Worm (Caenorhabditis elegans) whole organism, late embryonic: ENCODE results near the gene C33D9.10.
A peak's percentile ranks its signal among the peaks of the same experiment; 100 is the strongest.

Experiments
- F13H6.1 ChIP-seq: sonication (generic microtip); optimal IDR thresholded peaks from 2 replicates; lab custom pipeline; 2016; ENCODE audit warnings: missing genetic modification characterization, missing compliant biosample characterization
- K02D7.2 ChIP-seq: sonication (generic microtip); optimal IDR thresholded peaks from 2 replicates; lab custom pipeline; 2017; ENCODE audit warnings: mild to moderate bottlenecking, missing genetic modification characterization, missing compliant biosample characterization
- K09A11.1 ChIP-seq: sonication (generic microtip); optimal IDR thresholded peaks from 2 replicates; lab custom pipeline; 2017; ENCODE audit warnings: antibody characterized with exemption, mild to moderate bottlenecking, missing genetic modification characterization, missing compliant biosample characterization; ENCODE audit not compliant: insufficient read depth
- T23F11.4 ChIP-seq: fragments of 200-800 bp; sonication (Bioruptor generic); optimal IDR thresholded peaks from 2 replicates; lab custom pipeline; 2018; ENCODE audit warnings: mild to moderate bottlenecking, missing genetic modification characterization, missing compliant biosample characterization
- Y22D7AL.16 ChIP-seq: sonication (generic microtip); optimal IDR thresholded peaks from 2 replicates; lab custom pipeline; 2016; ENCODE audit warnings: missing genetic modification characterization, missing compliant biosample characterization
- ahr-1 ChIP-seq: sonication (generic microtip); optimal IDR thresholded peaks from 2 replicates; lab custom pipeline; 2016; ENCODE audit warnings: missing genetic modification characterization, missing compliant biosample characterization
- ama-1 ChIP-seq: fragments of 150-350 bp; optimal IDR thresholded peaks from 2 replicates; lab custom pipeline; 2014
- ceh-14 ChIP-seq: sonication (generic microtip); optimal IDR thresholded peaks from 2 replicates; lab custom pipeline; 2016; ENCODE audit warnings: missing genotype, missing genetic modification characterization, missing compliant biosample characterization
- ceh-18 ChIP-seq: sonication (generic microtip); optimal IDR thresholded peaks from 2 replicates; lab custom pipeline; 2016; ENCODE audit warnings: missing genetic modification characterization, missing compliant biosample characterization
- ceh-19 ChIP-seq: fragments of 200-800 bp; sonication (Bioruptor generic); optimal IDR thresholded peaks from 2 replicates; lab custom pipeline; 2018; ENCODE audit warnings: mild to moderate bottlenecking, missing genetic modification characterization, missing compliant biosample characterization
- ceh-34 ChIP-seq: sonication (generic microtip); optimal IDR thresholded peaks from 2 replicates; lab custom pipeline; 2016; ENCODE audit warnings: mild to moderate bottlenecking, missing genetic modification characterization, missing compliant biosample characterization
- ceh-45 ChIP-seq: fragments of 200-800 bp; sonication (Bioruptor generic); IDR thresholded peaks from 2 replicates; pipeline ENCODE4 v1.3.6; 2022; ENCODE audit warnings: missing genetic modification reagents, missing genetic modification characterization, missing compliant biosample characterization
- ceh-48 ChIP-seq: sonication (generic microtip); optimal IDR thresholded peaks from 2 replicates; lab custom pipeline; 2016; ENCODE audit warnings: missing genetic modification characterization, inconsistent platforms, missing compliant biosample characterization
- ceh-6 ChIP-seq: fragments of 200-800 bp; sonication (Bioruptor generic); optimal IDR thresholded peaks from 2 replicates; lab custom pipeline; 2018; ENCODE audit warnings: mild to moderate bottlenecking, missing genetic modification characterization, missing compliant biosample characterization
- ceh-9 ChIP-seq: sonication (generic microtip); optimal IDR thresholded peaks from 2 replicates; lab custom pipeline; 2016; ENCODE audit warnings: mild to moderate bottlenecking, missing genetic modification characterization, inconsistent platforms, missing compliant biosample characterization
- che-1 ChIP-seq: sonication (generic microtip); optimal IDR thresholded peaks from 2 replicates; lab custom pipeline; 2016; ENCODE audit warnings: mild to moderate bottlenecking, missing genetic modification characterization, missing compliant biosample characterization
- elt-2 ChIP-seq: sonication (generic microtip); optimal IDR thresholded peaks from 2 replicates; lab custom pipeline; 2016; ENCODE audit warnings: missing genetic modification reagents, missing genetic modification characterization, missing compliant biosample characterization
- fax-1 ChIP-seq: sonication (generic microtip); optimal IDR thresholded peaks from 2 replicates; lab custom pipeline; 2016; ENCODE audit warnings: missing genotype, missing genetic modification characterization, missing compliant biosample characterization
- fkh-6 ChIP-seq: sonication (generic microtip); optimal IDR thresholded peaks from 2 replicates; lab custom pipeline; 2016; ENCODE audit warnings: missing genetic modification characterization, missing compliant biosample characterization
- gmeb-2 ChIP-seq: sonication (generic microtip); optimal IDR thresholded peaks from 2 replicates; lab custom pipeline; 2016; ENCODE audit warnings: missing genetic modification characterization, inconsistent platforms, missing compliant biosample characterization
- hlh-13 ChIP-seq: fragments of 200-800 bp; sonication (Bioruptor generic); optimal IDR thresholded peaks from 2 replicates; lab custom pipeline; 2018; ENCODE audit warnings: mild to moderate bottlenecking, missing genetic modification characterization, missing compliant biosample characterization
- hlh-15 ChIP-seq: sonication (generic microtip); optimal IDR thresholded peaks from 2 replicates; lab custom pipeline; 2016; ENCODE audit warnings: missing genetic modification characterization, missing compliant biosample characterization
- lim-6 ChIP-seq: sonication (generic microtip); optimal IDR thresholded peaks from 2 replicates; lab custom pipeline; 2016; ENCODE audit warnings: missing genetic modification characterization, missing compliant biosample characterization
- lin-11 ChIP-seq: fragments of 200-800 bp; sonication (Bioruptor generic); optimal IDR thresholded peaks from 2 replicates; lab custom pipeline; 2018; ENCODE audit warnings: mild to moderate bottlenecking, missing genetic modification characterization, missing compliant biosample characterization
- mec-3 ChIP-seq: sonication (generic microtip); optimal IDR thresholded peaks from 2 replicates; lab custom pipeline; 2016; ENCODE audit warnings: borderline replicate concordance, missing genetic modification characterization, missing compliant biosample characterization
- nhr-232 ChIP-seq: sonication (generic microtip); optimal IDR thresholded peaks from 2 replicates; lab custom pipeline; 2016; ENCODE audit warnings: missing genetic modification characterization, missing compliant biosample characterization
- npax-4 ChIP-seq: sonication (generic microtip); optimal IDR thresholded peaks from 2 replicates; lab custom pipeline; 2016; ENCODE audit warnings: missing genetic modification characterization, missing compliant biosample characterization
- odd-2 ChIP-seq: sonication (generic microtip); optimal IDR thresholded peaks from 2 replicates; lab custom pipeline; 2017; ENCODE audit warnings: antibody characterized with exemption, mild to moderate bottlenecking, missing genetic modification characterization, missing compliant biosample characterization
- pag-3 ChIP-seq: sonication (generic microtip); optimal IDR thresholded peaks from 2 replicates; lab custom pipeline; 2016; ENCODE audit warnings: missing compliant biosample characterization, missing genetic modification characterization, borderline replicate concordance
- pat-9 ChIP-seq: fragments of 200-800 bp; sonication (Bioruptor generic); optimal IDR thresholded peaks from 2 replicates; lab custom pipeline; 2018; ENCODE audit warnings: mild to moderate bottlenecking, missing genetic modification characterization, moderate library complexity, missing compliant biosample characterization
- pqm-1 ChIP-seq: sonication (generic microtip); optimal IDR thresholded peaks from 2 replicates; lab custom pipeline; 2016; ENCODE audit warnings: missing genetic modification characterization, missing compliant biosample characterization
- ref-2 ChIP-seq: sonication (generic microtip); optimal IDR thresholded peaks from 2 replicates; lab custom pipeline; 2016; ENCODE audit warnings: missing genetic modification characterization, missing compliant biosample characterization
- sdc-2 ChIP-seq: sonication (generic microtip); optimal IDR thresholded peaks from 2 replicates; lab custom pipeline; 2016; ENCODE audit warnings: missing genotype, missing genetic modification characterization, missing compliant biosample characterization
- sox-2 ChIP-seq: fragments of 200-800 bp; sonication (Bioruptor generic); IDR thresholded peaks from 2 replicates; pipeline ENCODE4 v1.3.6; 2022; ENCODE audit warnings: missing genetic modification reagents, missing genetic modification characterization, missing compliant biosample characterization
- syd-9 ChIP-seq: sonication (generic microtip); optimal IDR thresholded peaks from 2 replicates; lab custom pipeline; 2016; ENCODE audit warnings: mild to moderate bottlenecking, missing genetic modification characterization, moderate library complexity, missing compliant biosample characterization
- unc-42 ChIP-seq: sonication (generic microtip); optimal IDR thresholded peaks from 2 replicates; lab custom pipeline; 2016; ENCODE audit warnings: missing genotype, missing genetic modification characterization, missing compliant biosample characterization
- unc-55 ChIP-seq: sonication (generic microtip); optimal IDR thresholded peaks from 2 replicates; lab custom pipeline; 2017; ENCODE audit warnings: missing biosample characterization, missing genetic modification reagents, missing genetic modification characterization

The C33D9.10 gene

DNA sequence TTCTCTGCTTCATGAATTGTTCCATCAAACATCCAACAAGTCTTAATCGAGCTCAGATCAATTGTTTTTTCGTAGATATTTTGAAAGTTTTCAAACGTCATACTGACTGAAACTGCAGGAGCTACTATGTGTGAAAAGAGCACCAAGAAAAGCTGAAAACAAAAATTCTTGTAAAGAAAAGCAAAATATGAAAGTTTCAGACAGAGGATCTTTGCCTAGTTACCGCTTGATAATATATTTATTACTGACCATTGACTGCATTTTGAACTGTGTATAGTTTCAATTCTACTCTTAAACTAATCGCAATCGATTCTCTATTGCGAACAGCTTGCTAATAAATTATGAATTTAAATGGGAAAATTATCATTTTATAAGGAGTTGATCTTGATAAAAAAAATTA, 10.3 kb upstream of the C33D9.10 start, which contains the start of gene clec-182:
Gene clec-182 (minus strand): TSS at position 101 of the 400 bp plus-strand sequence.
- TF ChIP-seq pqm-1 (tag; lab: Kevin White, UChicago) (no peak), unc-42 (tag; lab: Kevin White, UChicago) (no peak), ceh-9 (tag; lab: Kevin White, UChicago) (no peak), pag-3 (tag; lab: Kevin White, UChicago) (no peak), Y22D7AL.16 (tag; lab: Kevin White, UChicago) (no peak), lin-11 (tag; lab: Kevin White, UChicago) (no peak), sox-2 (no peak), sdc-2 (tag; lab: Kevin White, UChicago) (no peak), hlh-15 (tag; lab: Kevin White, UChicago) (no peak)

DNA sequence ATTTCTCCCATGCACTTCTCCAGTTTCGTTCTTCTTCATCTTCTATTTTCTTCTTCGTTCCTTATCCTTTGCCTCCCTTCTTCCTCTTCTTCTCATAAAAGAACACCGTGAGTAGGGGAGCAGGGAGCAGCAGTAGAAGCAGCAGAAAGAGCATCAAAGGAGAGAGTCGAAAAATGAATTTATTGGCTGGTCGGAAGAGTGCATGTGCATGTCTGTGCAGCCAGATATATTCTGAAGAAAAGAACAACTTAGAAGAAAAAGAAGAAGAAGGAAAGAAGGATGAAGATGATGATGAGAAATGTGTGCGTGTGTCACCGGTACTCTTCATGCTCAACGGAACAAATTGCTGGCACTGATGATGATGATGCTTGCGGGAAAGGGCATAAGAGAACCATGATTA, 8.3 kb upstream of the C33D9.10 start:
- TF ChIP-seq ceh-34 (tag; lab: Kevin White, UChicago) (no peak), lin-11 (tag; lab: Kevin White, UChicago) (no peak), fkh-6 (no peak), odd-2 (tag; lab: Kevin White, UChicago) (no peak), che-1 (tag; lab: Kevin White, UChicago) (no peak)

DNA sequence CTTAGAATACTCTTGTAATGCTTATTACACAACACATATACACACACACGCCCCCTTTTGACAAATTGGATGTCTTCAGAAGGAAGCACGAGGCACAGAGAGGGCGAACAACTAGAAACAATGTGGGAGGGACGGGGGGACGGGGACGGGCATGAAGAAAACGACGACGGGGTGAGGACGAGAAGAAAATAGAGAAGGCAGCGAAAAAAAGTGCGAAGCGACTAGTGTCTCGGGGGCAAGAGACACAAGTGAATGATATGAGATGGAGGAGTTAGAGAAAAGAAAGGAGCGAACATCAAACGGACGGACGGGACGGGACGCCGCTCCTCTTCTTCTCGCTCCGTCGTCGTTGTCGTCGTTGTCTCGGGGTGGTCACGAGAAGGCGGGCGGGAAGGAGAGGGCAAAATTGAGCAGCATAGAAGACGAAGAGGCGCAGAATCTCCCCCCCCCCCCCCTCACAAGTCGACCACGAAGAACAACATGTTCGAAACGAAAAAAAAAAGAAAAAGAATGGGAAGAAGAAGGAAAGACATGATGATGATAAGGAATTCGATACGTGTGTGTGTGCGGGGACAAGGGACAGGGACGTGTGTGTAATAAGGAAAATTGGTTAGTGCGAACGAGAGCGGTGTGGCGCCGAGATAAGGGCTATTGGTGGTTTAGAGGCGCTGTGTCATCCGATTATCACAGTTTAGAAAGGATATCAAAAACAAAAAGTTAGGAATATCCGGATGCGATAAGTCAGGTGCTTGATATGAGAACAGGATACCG, 7.1 kb upstream of the C33D9.10 start:
- TF ChIP-seq sdc-2 (tag; lab: Kevin White, UChicago) (no peak), ceh-18 (tag; lab: Kevin White, UChicago) (peak; percentile 30), ceh-19 (peak; percentile 13), ahr-1 (tag; lab: Kevin White, UChicago) (no peak), K02D7.2 (tag; lab: Kevin White, UChicago) (no peak), pat-9 (tag; lab: Kevin White, UChicago) (no peak), F13H6.1 (no peak)

DNA sequence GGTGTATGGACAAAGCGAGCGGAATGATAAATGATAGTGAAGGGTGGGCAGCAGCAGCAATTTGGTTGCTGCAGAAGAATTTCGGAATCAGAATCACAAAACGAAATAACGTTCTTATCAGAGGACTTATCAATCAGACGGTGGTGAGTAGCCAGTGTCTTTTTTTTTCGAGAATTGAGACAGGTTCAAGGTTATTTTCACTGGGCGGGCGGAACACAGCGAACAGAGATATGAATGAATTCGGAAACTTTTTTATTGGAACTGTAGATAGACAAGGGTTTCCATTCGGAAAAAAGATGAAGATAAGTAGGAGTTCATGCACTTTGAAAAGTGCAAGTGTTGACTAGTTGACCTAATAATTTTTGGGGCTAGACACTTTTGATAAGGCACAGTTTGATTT, 5.3 kb upstream of the C33D9.10 start:
- TF ChIP-seq T23F11.4 (GFP tag; lab: Kevin White, UChicago) (no peak), ref-2 (no peak), ceh-18 (tag; lab: Kevin White, UChicago) (no peak), ceh-45 (GFP tag; lab: Robert Waterston, UW) (no peak), fax-1 (tag; lab: Kevin White, UChicago) (no peak), ceh-14 (tag; lab: Kevin White, UChicago) (no peak), lim-6 (no peak), sdc-2 (tag; lab: Kevin White, UChicago) (no peak), syd-9 (no peak), K09A11.1 (tag; lab: Kevin White, UChicago) (no peak), pag-3 (tag; lab: Kevin White, UChicago) (no peak), mec-3 (tag; lab: Kevin White, UChicago) (no peak), gmeb-2 (no peak), elt-2 (tag; lab: Kevin White, UChicago) (no peak), nhr-232 (tag; lab: Kevin White, UChicago) (no peak), ceh-6 (GFP tag; lab: Kevin White, UChicago) (no peak)

DNA sequence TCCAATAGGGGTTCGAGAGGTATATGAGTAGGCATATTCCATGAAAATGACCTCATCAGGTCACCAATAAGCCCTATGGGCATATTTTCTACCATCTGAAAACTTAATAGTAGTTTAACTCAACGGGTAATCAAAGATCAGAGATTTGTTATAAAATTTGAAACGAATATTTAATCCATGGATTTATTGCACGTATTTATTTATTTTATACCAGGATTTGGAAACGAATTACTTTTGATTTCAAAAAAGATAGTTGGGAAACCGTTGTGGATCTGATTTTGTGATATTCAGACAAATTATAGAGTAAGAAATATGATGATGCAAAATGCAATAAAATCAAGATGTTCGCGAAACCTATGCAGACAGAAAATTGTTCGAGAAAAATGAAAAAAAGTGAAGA, 4.9 kb upstream of the C33D9.10 start, which contains the start of gene C33D9.3:
Gene C33D9.3 (minus strand): TSS at position 101 of the 400 bp plus-strand sequence.
- no peak for TF ChIP-seq ceh-6 (GFP tag; lab: Kevin White, UChicago)
- no peak for TF ChIP-seq npax-4
- no peak for TF ChIP-seq pqm-1 (tag; lab: Kevin White, UChicago)
- no peak for TF ChIP-seq gmeb-2
- no peak for TF ChIP-seq sox-2
- no peak for TF ChIP-seq F13H6.1
- TF ChIP-seq hlh-13 = no peak
- TF ChIP-seq ama-1 (lab: Kevin White, UChicago) = no peak
- TF ChIP-seq sdc-2 (tag; lab: Kevin White, UChicago) = no peak
- no peak for TF ChIP-seq ceh-48 (tag; lab: Kevin White, UChicago)
- TF ChIP-seq mec-3 (tag; lab: Kevin White, UChicago) = no peak
- no peak for TF ChIP-seq unc-55 (GFP tag; lab: Kevin White, UChicago)
